Worm (Caenorhabditis elegans) whole organism, L1 larva: ENCODE measurements around the gene trap-4.

Experiments used
- C04F5.9 ChIP-seq: sonication (generic microtip); optimal IDR thresholded peaks from 2 replicates; lab custom pipeline; 2016; ENCODE audit warnings: missing genetic modification characterization, missing compliant biosample characterization
- Y116A8C.19 ChIP-seq: sonication (generic microtip); optimal IDR thresholded peaks from 2 replicates; lab custom pipeline; 2016; ENCODE audit warnings: missing compliant biosample characterization, missing genetic modification characterization, borderline replicate concordance
- alr-1 ChIP-seq: fragments of 200-800 bp; sonication (Bioruptor generic); optimal IDR thresholded peaks from 2 replicates; lab custom pipeline; 2018; ENCODE audit warnings: borderline replicate concordance, mild to moderate bottlenecking, missing genetic modification characterization, missing compliant biosample characterization
- aly-2 ChIP-seq: fragments of 150-350 bp; optimal IDR thresholded peaks from 2 replicates; lab custom pipeline; 2014; ENCODE audit warnings: missing biosample characterization, missing genetic modification characterization
- blmp-1 ChIP-seq: fragments of 150-350 bp; optimal IDR thresholded peaks from 2 replicates; lab custom pipeline; 2014; ENCODE audit warnings: missing biosample characterization, missing genetic modification characterization
- ceh-8 ChIP-seq: fragments of 200-800 bp; sonication (Bioruptor generic); optimal IDR thresholded peaks from 2 replicates; lab custom pipeline; 2018; ENCODE audit warnings: mild to moderate bottlenecking, missing genetic modification characterization, moderate library complexity, missing compliant biosample characterization
- ceh-82 ChIP-seq, 3 experiments: fragments of 150-350 bp in 1 of 3; sonication (generic microtip) in 2 of 3; optimal IDR thresholded peaks; 2 replicates each; lab custom pipeline; 2014 to 2017; ENCODE audit warnings: missing biosample characterization in 3 of 3, missing genetic modification characterization in 3 of 3
- ceh-88 ChIP-seq: fragments of 200-800 bp; sonication (Bioruptor generic); IDR thresholded peaks from 2 replicates; pipeline ENCODE4 v1.3.6; 2022; ENCODE audit warnings: missing genetic modification characterization, missing compliant biosample characterization
- ces-1 ChIP-seq: fragments of 150-350 bp; optimal IDR thresholded peaks from 2 replicates; lab custom pipeline; 2014; ENCODE audit warnings: missing biosample characterization, missing genetic modification reagents, missing genetic modification characterization
- dsc-1 ChIP-seq: sonication (generic microtip); optimal IDR thresholded peaks from 2 replicates; lab custom pipeline; 2016; ENCODE audit warnings: mild to moderate bottlenecking, missing genetic modification characterization, missing compliant biosample characterization
- efl-1 ChIP-seq, 4 experiments: fragments of 150-350 bp; optimal IDR thresholded peaks in 3 of 4; peaks in 1 of 4; 1 replicate in 1 of 4; 2 replicates in 3 of 4; lab custom pipeline; 2014; ENCODE audit warnings: missing biosample characterization in 2 of 4, missing genetic modification characterization in 2 of 4, missing genetic modification reagents in 2 of 4
- efl-3 ChIP-seq: fragments of 200-800 bp; sonication (Bioruptor generic); optimal IDR thresholded peaks from 2 replicates; lab custom pipeline; 2018; ENCODE audit warnings: mild to moderate bottlenecking, missing genetic modification characterization, missing compliant biosample characterization
- egl-27 ChIP-seq, 2 experiments: fragments of 150-350 bp in 1 of 2; sonication (generic microtip); optimal IDR thresholded peaks; 3 replicates each; lab custom pipeline; 2017 to 2018; ENCODE audit warnings: missing biosample characterization in 2 of 2, missing genetic modification characterization in 2 of 2, missing genetic modification reagents in 2 of 2
- elt-2 ChIP-seq: sonication (generic microtip); optimal IDR thresholded peaks from 2 replicates; lab custom pipeline; 2016; ENCODE audit warnings: missing genetic modification characterization, mild to moderate bottlenecking, inconsistent platforms, missing compliant biosample characterization, missing genetic modification reagents
- ets-5 ChIP-seq: fragments of 200-800 bp; sonication (Bioruptor generic); IDR thresholded peaks from 2 replicates; pipeline ENCODE4 v1.3.6; 2022; ENCODE audit warnings: missing genetic modification characterization, missing compliant biosample characterization
- fkh-10 ChIP-seq: sonication (generic microtip); optimal IDR thresholded peaks from 2 replicates; lab custom pipeline; 2017; ENCODE audit warnings: missing biosample characterization, missing genetic modification reagents, missing genetic modification characterization
- fkh-8 ChIP-seq: sonication (generic microtip); optimal IDR thresholded peaks from 2 replicates; lab custom pipeline; 2016; ENCODE audit warnings: mild to moderate bottlenecking, missing genetic modification characterization, missing compliant biosample characterization
- fos-1 ChIP-seq: fragments of 150-350 bp; optimal IDR thresholded peaks from 2 replicates; lab custom pipeline; 2014; ENCODE audit warnings: missing biosample characterization, missing genetic modification characterization
- grh-1 ChIP-seq: fragments of 200-800 bp; sonication (Bioruptor generic); IDR thresholded peaks from 2 replicates; pipeline ENCODE4 v1.3.6; 2022; ENCODE audit warnings: missing genetic modification reagents, missing genetic modification characterization, missing compliant biosample characterization
- hlh-4 ChIP-seq: sonication (generic microtip); optimal IDR thresholded peaks from 2 replicates; lab custom pipeline; 2016; ENCODE audit warnings: mild to moderate bottlenecking, missing genetic modification characterization, missing compliant biosample characterization
- irx-1 ChIP-seq: sonication (generic microtip); optimal IDR thresholded peaks from 2 replicates; lab custom pipeline; 2016; ENCODE audit warnings: missing genetic modification characterization, missing compliant biosample characterization
- lin-13 ChIP-seq: fragments of 150-350 bp; optimal IDR thresholded peaks from 2 replicates; lab custom pipeline; 2014; ENCODE audit warnings: missing biosample characterization, missing genetic modification reagents, missing genetic modification characterization
- lin-35 ChIP-seq, 2 experiments: fragments of 150-350 bp; optimal IDR thresholded peaks; 2 replicates each; lab custom pipeline; 2014; ENCODE audit warnings: missing biosample characterization in 2 of 2, missing genetic modification characterization in 2 of 2, missing genetic modification reagents in 2 of 2
- lir-3 ChIP-seq: sonication (generic microtip); optimal IDR thresholded peaks from 2 replicates; lab custom pipeline; 2016; ENCODE audit warnings: mild to moderate bottlenecking, missing genetic modification characterization, moderate library complexity, missing compliant biosample characterization; ENCODE audit not compliant: poor library complexity
- lsy-2 ChIP-seq, 2 experiments: fragments of 150-350 bp; optimal IDR thresholded peaks; 2 replicates each; lab custom pipeline; 2014; ENCODE audit warnings: missing biosample characterization in 2 of 2, missing genetic modification characterization in 2 of 2
- mab-9 ChIP-seq: fragments of 200-800 bp; sonication (Bioruptor generic); IDR thresholded peaks from 2 replicates; pipeline ENCODE4 v1.3.6; 2022; ENCODE audit warnings: missing genetic modification reagents, missing genetic modification characterization, missing compliant biosample characterization
- mef-2 ChIP-seq: fragments of 150-350 bp; optimal IDR thresholded peaks from 2 replicates; lab custom pipeline; 2014; ENCODE audit warnings: missing biosample characterization, missing genetic modification characterization
- mep-1 ChIP-seq: fragments of 150-350 bp; optimal IDR thresholded peaks from 2 replicates; lab custom pipeline; 2014; ENCODE audit warnings: missing biosample characterization, missing genetic modification characterization
- nhr-12 ChIP-seq: sonication (generic microtip); optimal IDR thresholded peaks from 2 replicates; lab custom pipeline; 2017; ENCODE audit warnings: missing biosample characterization, missing genetic modification characterization
- nhr-20 ChIP-seq: sonication (generic microtip); optimal IDR thresholded peaks from 2 replicates; lab custom pipeline; 2016; ENCODE audit warnings: mild to moderate bottlenecking, missing genetic modification characterization, missing compliant biosample characterization
- nhr-237 ChIP-seq: fragments of 150-350 bp; optimal IDR thresholded peaks from 2 replicates; lab custom pipeline; 2014; ENCODE audit warnings: missing biosample characterization, missing genetic modification characterization
- nhr-28 ChIP-seq: fragments of 150-350 bp; optimal IDR thresholded peaks from 2 replicates; lab custom pipeline; 2014; ENCODE audit warnings: missing biosample characterization, missing genetic modification characterization
- nhr-71 ChIP-seq: sonication (generic microtip); optimal IDR thresholded peaks from 2 replicates; lab custom pipeline; 2016; ENCODE audit warnings: mild to moderate bottlenecking, missing genetic modification characterization, moderate library complexity, missing compliant biosample characterization
- nhr-76 ChIP-seq: sonication (generic microtip); optimal IDR thresholded peaks from 2 replicates; lab custom pipeline; 2017; ENCODE audit warnings: missing biosample characterization, missing genetic modification characterization
- nhr-77 ChIP-seq: fragments of 150-350 bp; optimal IDR thresholded peaks from 2 replicates; lab custom pipeline; 2014; ENCODE audit warnings: missing biosample characterization, missing genetic modification characterization
- nhr-84 ChIP-seq: sonication (generic microtip); optimal IDR thresholded peaks from 2 replicates; lab custom pipeline; 2017; ENCODE audit warnings: missing biosample characterization, missing genetic modification characterization
- nhr-85 ChIP-seq: sonication (generic microtip); peaks from one replicate; lab custom pipeline; 2016; ENCODE audit warnings: missing genetic modification characterization, inconsistent platforms, missing compliant biosample characterization
- nhr-90 ChIP-seq: sonication (generic microtip); optimal IDR thresholded peaks from 2 replicates; lab custom pipeline; 2016; ENCODE audit warnings: mild to moderate bottlenecking, missing genetic modification characterization, missing compliant biosample characterization; ENCODE audit not compliant: poor library complexity
- pag-3 ChIP-seq: sonication (generic microtip); optimal IDR thresholded peaks from 2 replicates; lab custom pipeline; 2017; ENCODE audit warnings: missing genetic modification characterization, mild to moderate bottlenecking, missing compliant biosample characterization, antibody characterized with exemption, borderline replicate concordance; ENCODE audit not compliant: insufficient read depth
- pax-3 ChIP-seq: fragments of 200-800 bp; sonication (Bioruptor generic); optimal IDR thresholded peaks from 2 replicates; lab custom pipeline; 2018; ENCODE audit warnings: mild to moderate bottlenecking, missing genetic modification characterization, moderate library complexity, missing compliant biosample characterization
- pqm-1 ChIP-seq: sonication (generic microtip); optimal IDR thresholded peaks from 3 replicates; lab custom pipeline; 2017; ENCODE audit warnings: missing biosample characterization, missing genetic modification characterization
- rnt-1 ChIP-seq: sonication (generic microtip); optimal IDR thresholded peaks from 2 replicates; lab custom pipeline; 2016; ENCODE audit warnings: mild to moderate bottlenecking, missing genetic modification characterization, moderate library complexity, missing compliant biosample characterization
- skn-1 ChIP-seq: fragments of 150-350 bp; optimal IDR thresholded peaks from 2 replicates; lab custom pipeline; 2014; ENCODE audit warnings: missing biosample characterization, missing genetic modification characterization
- sox-4 ChIP-seq: sonication (generic microtip); optimal IDR thresholded peaks from 2 replicates; lab custom pipeline; 2016; ENCODE audit warnings: missing genetic modification characterization, missing compliant biosample characterization
- sup-37 ChIP-seq: fragments of 200-800 bp; sonication (Bioruptor generic); optimal IDR thresholded peaks from 2 replicates; lab custom pipeline; 2018; ENCODE audit warnings: mild to moderate bottlenecking, missing genetic modification characterization, missing compliant biosample characterization
- tlp-1 ChIP-seq: fragments of 150-350 bp; optimal IDR thresholded peaks from 2 replicates; lab custom pipeline; 2014; ENCODE audit warnings: missing biosample characterization, missing genetic modification characterization
- unc-86 ChIP-seq: sonication (generic microtip); optimal IDR thresholded peaks from 2 replicates; lab custom pipeline; 2016; ENCODE audit warnings: missing genetic modification characterization, missing compliant biosample characterization
- vab-15 ChIP-seq: sonication (generic microtip); optimal IDR thresholded peaks from 2 replicates; lab custom pipeline; 2017; ENCODE audit warnings: missing genotype, mild to moderate bottlenecking, missing genetic modification characterization, missing compliant biosample characterization
- zag-1 ChIP-seq: fragments of 150-350 bp; optimal IDR thresholded peaks from 2 replicates; lab custom pipeline; 2014; ENCODE audit warnings: missing biosample characterization, missing genetic modification characterization
- zip-4 ChIP-seq: fragments of 200-800 bp; sonication (Bioruptor generic); optimal IDR thresholded peaks from 2 replicates; lab custom pipeline; 2018; ENCODE audit warnings: mild to moderate bottlenecking, missing genetic modification characterization, moderate library complexity, missing compliant biosample characterization
- ztf-11 ChIP-seq, 2 experiments: sonication (generic microtip); optimal IDR thresholded peaks; 2 replicates each; lab custom pipeline; 2016 to 2017; ENCODE audit warnings: missing genetic modification characterization in 2 of 2, missing biosample characterization in 1 of 2, missing compliant biosample characterization in 1 of 2
- ztf-4 ChIP-seq: fragments of 150-350 bp; optimal IDR thresholded peaks from 2 replicates; lab custom pipeline; 2014; ENCODE audit warnings: missing biosample characterization, missing genetic modification characterization

The trap-4 gene

ce11 chrIII:11920187-11920785, at the start of gene trap-4, which contains the start of gene ccf-1:
Gene trap-4 (plus strand): TSS chrIII:11920735.
Gene ccf-1 (minus strand): TSS chrIII:11920237.
- no peak for TF ChIP-seq C04F5.9 (tag; lab: Kevin White, UChicago)
- peak; percentile 67 for TF ChIP-seq nhr-85 (tag; lab: Kevin White, UChicago)
- no peak for TF ChIP-seq vab-15 (tag; lab: Kevin White, UChicago)
- TF ChIP-seq mab-9 (GFP tag; lab: Robert Waterston, UW): no peak
- no peak for TF ChIP-seq mef-2
- no peak for TF ChIP-seq nhr-12 (tag; lab: Kevin White, UChicago)
- no peak for TF ChIP-seq nhr-237 (tag; lab: Kevin White, UChicago)
- peak; percentile 42 for TF ChIP-seq nhr-77 (tag; lab: Kevin White, UChicago)
- TF ChIP-seq fkh-8 (tag; lab: Kevin White, UChicago): peak; percentile 7
- TF ChIP-seq zip-4 (GFP tag; lab: Kevin White, UChicago): no peak
- peak; percentile 58 for TF ChIP-seq nhr-71
- TF ChIP-seq blmp-1 (tag; lab: Kevin White, UChicago): peak; percentile 66
- TF ChIP-seq pax-3: no peak
- TF ChIP-seq rnt-1 (tag; lab: Kevin White, UChicago): peak; percentile 47
- no peak for TF ChIP-seq tlp-1 (tag; lab: Kevin White, UChicago)
- peak; percentile 20 for TF ChIP-seq ztf-4 (tag; lab: Kevin White, UChicago)
- no peak for TF ChIP-seq ceh-8
- peak; percentile 44 for TF ChIP-seq skn-1
- TF ChIP-seq sox-4 (tag; lab: Kevin White, UChicago): no peak
- peak; percentile 35 for TF ChIP-seq dsc-1 (tag; lab: Kevin White, UChicago)
- TF ChIP-seq nhr-90 (tag; lab: Kevin White, UChicago): peak; percentile 20
- no peak for TF ChIP-seq zag-1
- no peak for TF ChIP-seq elt-2 (tag; lab: Kevin White, UChicago)
- TF ChIP-seq egl-27 (tag; optimal IDR thresholded peaks at IDR 0.05; lab: Kevin White, UChicago): no peak
- TF ChIP-seq ztf-11 (tag; optimal IDR thresholded peaks at IDR 0.05; lab: Kevin White, UChicago): no peak
- no peak for TF ChIP-seq fos-1 (tag; lab: Kevin White, UChicago)
- TF ChIP-seq lin-13 (GFP tag; lab: Kevin White, UChicago): peak; percentile 55
- peak in 2 of 3 experiments; percentile 22 to 58 for TF ChIP-seq ceh-82 (tag; optimal IDR thresholded peaks at IDR 0.05; lab: Kevin White, UChicago)
- peak; percentile 61 to 84 for TF ChIP-seq lsy-2 (tag; optimal IDR thresholded peaks at IDR 0.05; lab: Kevin White, UChicago)
- TF ChIP-seq grh-1 (GFP tag; lab: Robert Waterston, UW): no peak
- TF ChIP-seq ces-1 (GFP tag; lab: Kevin White, UChicago): no peak
- no peak for TF ChIP-seq alr-1 (tag; lab: Kevin White, UChicago)
- no peak for TF ChIP-seq nhr-84 (tag; lab: Kevin White, UChicago)
- TF ChIP-seq mep-1 (tag; lab: Kevin White, UChicago): peak; percentile 75
- no peak for TF ChIP-seq unc-86
- no peak for TF ChIP-seq ceh-88 (GFP tag; lab: Robert Waterston, UW)
- no peak for TF ChIP-seq pag-3 (tag; lab: Kevin White, UChicago)
- no peak for TF ChIP-seq lir-3 (tag; lab: Kevin White, UChicago)
- peak; percentile 7 for TF ChIP-seq aly-2
- TF ChIP-seq Y116A8C.19 (tag; lab: Kevin White, UChicago): no peak
- TF ChIP-seq nhr-76 (tag; lab: Kevin White, UChicago): no peak
- no peak for TF ChIP-seq pqm-1 (tag; lab: Kevin White, UChicago)
- no peak for TF ChIP-seq nhr-28 (tag; lab: Kevin White, UChicago)
- peak; percentile 67 to 84 for TF ChIP-seq lin-35 (GFP tag; optimal IDR thresholded peaks at IDR 0.05; lab: Kevin White, UChicago)
- TF ChIP-seq nhr-20 (tag; lab: Kevin White, UChicago): peak; percentile 46
- no peak for TF ChIP-seq irx-1 (tag; lab: Kevin White, UChicago)
- no peak for TF ChIP-seq hlh-4 (tag; lab: Kevin White, UChicago)
- TF ChIP-seq sup-37: no peak
- TF ChIP-seq ets-5 (GFP tag; lab: Robert Waterston, UW): no peak
- no peak for TF ChIP-seq efl-3 (GFP tag; lab: Kevin White, UChicago)
- TF ChIP-seq efl-1 (optimal IDR thresholded peaks at IDR 0.05; lab: Kevin White, UChicago): peak; percentile 67 to 76
- peak; percentile 62 to 94 for TF ChIP-seq efl-1 (GFP tag; optimal IDR thresholded peaks at IDR 0.05 in 1 of 2; lab: Kevin White, UChicago)
- TF ChIP-seq fkh-10 (GFP tag; lab: Kevin White, UChicago): no peak
